Fruit fly (Drosophila melanogaster): ENCODE data around the gene sty.
A peak's percentile ranks its signal among the peaks of the same experiment; 100 is the strongest.

The sty gene

DNA sequence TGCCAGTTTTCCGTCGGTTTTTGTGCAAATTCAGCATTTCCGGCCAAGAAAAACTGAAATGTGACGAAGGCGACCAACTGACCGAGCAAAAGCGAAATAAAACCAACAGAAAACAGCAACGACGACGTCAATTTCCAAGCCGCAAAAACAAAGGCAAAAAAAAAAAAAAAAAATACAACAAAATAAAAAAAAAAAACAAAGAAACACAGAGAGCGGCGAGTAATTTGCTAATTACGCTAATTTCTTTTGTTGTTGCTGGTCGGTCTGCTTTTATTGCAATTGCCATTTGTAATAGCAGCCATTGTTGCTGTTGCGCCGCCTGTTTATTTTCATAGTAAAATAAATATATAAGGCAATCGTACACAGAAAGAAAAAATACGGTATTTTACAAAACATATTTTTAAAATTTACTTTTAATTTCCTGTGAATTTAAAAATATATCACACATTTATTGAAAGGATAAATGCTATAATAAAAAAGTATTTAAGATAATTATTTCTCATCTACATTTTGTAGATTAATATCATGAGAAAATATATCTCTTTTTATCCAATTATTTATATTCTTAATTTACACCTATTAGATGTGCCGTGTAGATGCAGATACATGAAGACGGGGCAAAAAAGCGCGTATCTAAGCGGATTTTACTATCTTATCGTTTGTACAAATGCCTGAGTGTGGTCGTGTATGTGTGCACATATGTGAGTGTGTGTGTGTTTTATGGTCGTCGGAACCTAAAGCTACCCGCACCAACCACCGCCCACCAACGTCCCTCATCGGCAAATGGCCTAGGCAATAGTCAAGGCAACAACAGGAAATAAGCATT lies 12.3 kb upstream of the sty start (continued):
- TF ChIP-seq CG2129 (GFP tag; IDR thresholded peaks at IDR 0.05; ENCODE audit: partially characterized antibody) (no peak), Scr (GFP tag; IDR thresholded peaks at IDR 0.05; ENCODE audit: partially characterized antibody) (no peak), lov (optimal IDR thresholded peaks at IDR 0.05) (no peak), lov (GFP tag; IDR thresholded peaks at IDR 0.05) (no peak), Mad (GFP tag; optimal IDR thresholded peaks at IDR 0.05) (no peak), br (optimal IDR thresholded peaks at IDR 0.05) (no peak), Sry-δ (GFP tag; optimal IDR thresholded peaks at IDR 0.05) (no peak)

- no peak for TF ChIP-seq CG8944 (GFP tag; optimal IDR thresholded peaks at IDR 0.05)
- no peak for TF ChIP-seq caup (GFP tag; optimal IDR thresholded peaks at IDR 0.05; ENCODE audit: severe bottlenecking)
- peak; percentile 13 for TF ChIP-seq lab (GFP tag; optimal IDR thresholded peaks at IDR 0.05)
- no peak for TF ChIP-seq Xbp1 (GFP tag; optimal IDR thresholded peaks at IDR 0.05)
- no peak for TF ChIP-seq CG1647 (GFP tag; optimal IDR thresholded peaks at IDR 0.05)
- TF ChIP-seq btn (GFP tag; optimal IDR thresholded peaks at IDR 0.05) = no peak
- no peak for TF ChIP-seq Asciz (GFP tag; optimal IDR thresholded peaks at IDR 0.05)
- TF ChIP-seq sens (GFP tag) = peak; percentile 18
- no peak for TF ChIP-seq CG3281 (GFP tag; optimal IDR thresholded peaks at IDR 0.05)
- no peak for TF ChIP-seq NC2α (GFP tag; optimal IDR thresholded peaks at IDR 0.05)
- no peak for TF ChIP-seq Dip2 (GFP tag; IDR thresholded peaks at IDR 0.05)
- TF ChIP-seq CG2889 (GFP tag; IDR thresholded peaks at IDR 0.05) = no peak
- TF ChIP-seq CG10462 (GFP tag; optimal IDR thresholded peaks at IDR 0.05) = no peak
- no peak for TF ChIP-seq CG9437 (GFP tag; optimal IDR thresholded peaks at IDR 0.05)
- peak; percentile 22; the same call in 1 of the 3 replicates for TF ChIP-seq vnd (GFP tag; IDR thresholded peaks at IDR 0.05; ENCODE audit: partially characterized antibody)
- no peak for TF ChIP-seq CG4360 (GFP tag; IDR thresholded peaks at IDR 0.05)
- no peak for TF ChIP-seq CG17802 (tag; optimal IDR thresholded peaks at IDR 0.05)
- peak; percentile 84 for TF ChIP-seq mirr (GFP tag; optimal IDR thresholded peaks at IDR 0.05)
- TF ChIP-seq fd64A (GFP tag; optimal IDR thresholded peaks at IDR 0.05) = no peak
- TF ChIP-seq B-H1 (GFP tag; IDR thresholded peaks at IDR 0.05) = no peak
- TF ChIP-seq tap (tag; optimal IDR thresholded peaks at IDR 0.05) = no peak
- no peak for TF ChIP-seq Dll (GFP tag; IDR thresholded peaks at IDR 0.05; ENCODE audit: partially characterized antibody)
- TF ChIP-seq cas (GFP tag; IDR thresholded peaks at IDR 0.05) = no peak
- TF ChIP-seq CG12942 (GFP tag; optimal IDR thresholded peaks at IDR 0.05) = no peak
- TF ChIP-seq Myb (GFP tag; optimal IDR thresholded peaks at IDR 0.05) = no peak
- peak; percentile 9 for TF ChIP-seq sug (tag; optimal IDR thresholded peaks at IDR 0.05)
- no peak for TF ChIP-seq CG31365 (tag; optimal IDR thresholded peaks at IDR 0.05)
- TF ChIP-seq Hey (tag; optimal IDR thresholded peaks at IDR 0.05) = peak; percentile 18
- peak; percentile 17 for TF ChIP-seq sd (tag; optimal IDR thresholded peaks at IDR 0.05)
- TF ChIP-seq tgo (GFP tag; IDR thresholded peaks at IDR 0.05) = no peak
- no peak for TF ChIP-seq Six4 (GFP tag; optimal IDR thresholded peaks at IDR 0.05)
- no peak for TF ChIP-seq tx (GFP tag; optimal IDR thresholded peaks at IDR 0.05)
- no peak for TF ChIP-seq CG7987 (GFP tag; optimal IDR thresholded peaks at IDR 0.05)
- no peak for TF ChIP-seq zen (tag; optimal IDR thresholded peaks at IDR 0.05)
- no peak for TF ChIP-seq tll (GFP tag; optimal IDR thresholded peaks at IDR 0.05)
- no peak for TF ChIP-seq sr (GFP tag; IDR thresholded peaks at IDR 0.05)
- TF ChIP-seq CG17912 (GFP tag; optimal IDR thresholded peaks at IDR 0.05) = no peak
- TF ChIP-seq sim (GFP tag; IDR thresholded peaks at IDR 0.05) = no peak
- TF ChIP-seq Fer2 (tag; optimal IDR thresholded peaks at IDR 0.05) = no peak
- TF ChIP-seq twi (tag; optimal IDR thresholded peaks at IDR 0.05) = peak; percentile 69
These were observed 11.0 kb upstream of the sty start for dm6 chr3L:3435531-3436309.
